Worm (Caenorhabditis elegans): ENCODE results near the gene F41B4.3.

Gene F41B4.3

DNA sequence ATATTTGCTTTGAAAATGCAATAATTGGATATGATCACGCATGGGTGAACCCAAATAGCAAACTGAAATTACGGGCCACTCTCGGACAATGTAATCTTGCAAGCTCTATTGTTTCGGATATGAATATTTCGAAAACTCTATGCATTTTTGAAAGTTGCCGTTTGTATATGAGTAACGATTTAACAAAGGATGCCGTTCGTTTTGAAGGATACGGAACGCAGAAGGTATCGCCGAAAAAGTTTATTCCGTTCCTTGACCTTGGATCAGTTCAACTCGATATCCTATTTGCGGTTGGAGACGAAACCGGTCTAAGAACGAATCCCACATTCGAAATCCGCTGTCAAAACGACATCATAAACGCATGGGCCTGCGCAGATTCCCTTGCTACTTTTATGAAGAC, 22.9 kb downstream of the F41B4.3 start:
- TF ChIP-seq sptf-1 (tag; optimal IDR thresholded peaks at IDR 0.05) (no peak), mep-1 (tag; optimal IDR thresholded peaks at IDR 0.05) (no peak), lin-32 (GFP tag; optimal IDR thresholded peaks at IDR 0.05) (no peak), M03D4.4 (tag; optimal IDR thresholded peaks at IDR 0.05) (no peak), ceh-43 (GFP tag; optimal IDR thresholded peaks at IDR 0.05) (no peak), flh-1 (GFP tag; optimal IDR thresholded peaks at IDR 0.05) (no peak), ham-2 (GFP tag; optimal IDR thresholded peaks at IDR 0.05) (no peak), pha-4 (tag; optimal IDR thresholded peaks at IDR 0.05) (no peak), zip-8 (tag; optimal IDR thresholded peaks at IDR 0.05) (no peak), unc-39 (tag; optimal IDR thresholded peaks at IDR 0.05) (no peak), unc-120 (tag; optimal IDR thresholded peaks at IDR 0.05; ENCODE audit: poor library complexity, severe bottlenecking) (no peak)

DNA sequence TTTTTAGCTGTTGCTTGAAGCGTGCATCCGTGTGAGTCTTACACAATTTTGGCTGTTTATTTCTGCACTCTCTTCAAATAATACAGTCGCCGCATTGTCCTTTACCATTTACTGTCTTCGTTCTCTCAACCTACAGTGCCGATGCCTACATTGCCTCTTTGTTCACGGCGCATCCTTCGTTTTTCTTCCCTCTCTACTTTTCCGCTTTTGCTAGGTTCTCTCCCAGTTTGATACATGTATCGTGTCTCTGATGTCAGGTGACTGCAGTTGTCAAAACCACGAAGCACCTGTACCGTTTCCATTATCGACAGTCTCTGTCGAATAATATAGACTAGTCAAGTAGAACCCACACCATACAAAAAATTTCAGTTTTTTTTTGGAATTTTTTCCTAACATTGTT, 27.3 kb downstream of the F41B4.3 start:
- TF ChIP-seq bed-3 (GFP tag; optimal IDR thresholded peaks at IDR 0.05) (no peak), sem-2 (GFP tag; optimal IDR thresholded peaks at IDR 0.05) (no peak), ztf-11 (tag; optimal IDR thresholded peaks at IDR 0.05) (no peak), ceh-83 (GFP tag; optimal IDR thresholded peaks at IDR 0.05) (no peak), nhr-28 (tag; optimal IDR thresholded peaks at IDR 0.05) (no peak), mep-1 (tag; optimal IDR thresholded peaks at IDR 0.05) (no peak), ham-2 (GFP tag; optimal IDR thresholded peaks at IDR 0.05) (peak; percentile 25)

DNA sequence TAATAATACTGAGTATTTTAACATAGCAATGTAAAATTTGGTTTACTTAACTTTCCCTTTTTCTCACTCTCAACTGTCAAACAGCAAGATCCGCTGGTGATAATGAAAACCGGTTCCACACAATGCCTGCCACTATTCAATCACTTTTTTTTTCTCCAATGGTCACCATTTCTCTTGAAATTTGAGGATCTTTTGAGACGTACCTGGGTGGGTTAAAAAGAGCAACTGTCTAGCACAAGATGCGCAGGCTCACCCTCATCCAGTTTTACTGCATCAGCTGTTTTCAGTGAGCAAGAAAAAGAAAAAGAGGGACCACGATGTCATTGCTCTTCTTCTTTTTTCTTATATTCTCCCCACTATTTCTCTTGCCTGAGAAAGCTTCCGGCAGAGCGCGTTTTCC, 27.7 kb downstream of the F41B4.3 start:
- TF ChIP-seq M03D4.4 (tag; optimal IDR thresholded peaks at IDR 0.05) = no peak
- peak; percentile 91 for TF ChIP-seq hlh-1 (tag; optimal IDR thresholded peaks at IDR 0.05)
- no peak for TF ChIP-seq ceh-39 (tag; optimal IDR thresholded peaks at IDR 0.05)
- no peak for TF ChIP-seq snpc-4 (tag; optimal IDR thresholded peaks at IDR 0.05)
- TF ChIP-seq unc-120 (tag; optimal IDR thresholded peaks at IDR 0.05; ENCODE audit: poor library complexity, severe bottlenecking) = peak; percentile 26
- no peak for TF ChIP-seq ces-1 (GFP tag; optimal IDR thresholded peaks at IDR 0.05)
- TF ChIP-seq ztf-11 (tag; optimal IDR thresholded peaks at IDR 0.05) = no peak

DNA sequence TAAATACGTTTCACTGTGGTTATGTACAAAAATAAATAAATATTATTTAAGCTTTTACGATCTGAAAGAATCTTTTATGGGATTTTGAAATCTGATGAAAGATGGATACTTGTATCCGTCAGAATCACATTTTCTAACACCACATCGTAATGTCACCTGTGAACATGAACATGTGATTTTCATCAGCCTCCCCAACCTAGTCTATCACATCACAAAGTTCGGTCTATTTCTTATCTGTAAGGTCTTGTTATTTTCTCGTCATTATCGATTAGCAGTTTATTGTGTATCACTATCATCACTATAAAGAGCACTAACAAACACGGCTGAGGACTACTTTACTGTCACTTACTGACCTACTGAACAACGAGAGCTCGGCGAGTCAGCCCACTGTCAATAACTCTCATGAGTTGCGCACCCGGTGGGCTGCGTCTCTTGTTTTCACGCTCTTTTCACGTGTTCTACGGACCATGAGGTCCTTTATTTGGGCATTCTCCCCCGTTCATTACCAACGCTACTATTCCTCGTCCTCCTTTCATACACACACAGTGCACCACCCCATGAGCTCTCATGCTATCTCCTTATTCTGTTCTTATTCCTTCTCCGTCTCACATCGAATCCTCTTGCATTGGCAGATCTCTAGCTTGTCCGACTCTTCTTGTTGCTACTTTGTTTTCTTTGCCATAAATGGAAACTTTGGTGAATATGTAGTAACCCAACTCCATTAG, 28.6 kb downstream of the F41B4.3 start:
- TF ChIP-seq nhr-12 (tag; optimal IDR thresholded peaks at IDR 0.05) = no peak
- TF ChIP-seq nhr-237 (tag; optimal IDR thresholded peaks at IDR 0.05) = no peak
- TF ChIP-seq mab-5 (tag; optimal IDR thresholded peaks at IDR 0.05) = no peak
- no peak for TF ChIP-seq unc-39 (tag; optimal IDR thresholded peaks at IDR 0.05)
- no peak for TF ChIP-seq lsy-2 (tag; optimal IDR thresholded peaks at IDR 0.05)
- no peak for TF ChIP-seq ztf-11 (tag; optimal IDR thresholded peaks at IDR 0.05)
- no peak for TF ChIP-seq sem-2 (GFP tag; optimal IDR thresholded peaks at IDR 0.05)
- TF ChIP-seq unc-62 (GFP tag; optimal IDR thresholded peaks at IDR 0.05) = no peak
- no peak for TF ChIP-seq unc-120 (tag; optimal IDR thresholded peaks at IDR 0.05; ENCODE audit: poor library complexity, severe bottlenecking)
- TF ChIP-seq lin-13 (tag; optimal IDR thresholded peaks at IDR 0.05) = no peak
- no peak for TF ChIP-seq ceh-83 (GFP tag; optimal IDR thresholded peaks at IDR 0.05)
- TF ChIP-seq mep-1 (tag; optimal IDR thresholded peaks at IDR 0.05) = no peak
- no peak for TF ChIP-seq nhr-28 (tag; optimal IDR thresholded peaks at IDR 0.05)
- TF ChIP-seq snpc-4 (tag; optimal IDR thresholded peaks at IDR 0.05) = no peak
- no peak for TF ChIP-seq zip-8 (tag; optimal IDR thresholded peaks at IDR 0.05)
- no peak for TF ChIP-seq bed-3 (GFP tag; optimal IDR thresholded peaks at IDR 0.05)
- TF ChIP-seq nhr-2 (tag; optimal IDR thresholded peaks at IDR 0.05) = peak; percentile 19
- no peak for TF ChIP-seq blmp-1 (tag; optimal IDR thresholded peaks at IDR 0.05)
- TF ChIP-seq elt-1 (tag; optimal IDR thresholded peaks at IDR 0.05; ENCODE audit: borderline replicate concordance, insufficient read depth) = no peak
- TF ChIP-seq lin-32 (GFP tag; optimal IDR thresholded peaks at IDR 0.05) = no peak
- no peak for TF ChIP-seq sptf-1 (tag; optimal IDR thresholded peaks at IDR 0.05)
- peak; percentile 61 for TF ChIP-seq mls-2 (tag; optimal IDR thresholded peaks at IDR 0.05)
- peak; percentile 22 for TF ChIP-seq drap-1 (GFP tag; optimal IDR thresholded peaks at IDR 0.05)
- TF ChIP-seq ceh-43 (GFP tag; optimal IDR thresholded peaks at IDR 0.05) = no peak
- no peak for TF ChIP-seq ceh-39 (tag; optimal IDR thresholded peaks at IDR 0.05)
- no peak for TF ChIP-seq ces-1 (GFP tag; optimal IDR thresholded peaks at IDR 0.05)
- TF ChIP-seq hlh-1 (tag; optimal IDR thresholded peaks at IDR 0.05) = no peak
- no peak for TF ChIP-seq elt-3 (tag; optimal IDR thresholded peaks at IDR 0.05)
- no peak for TF ChIP-seq flh-1 (GFP tag; optimal IDR thresholded peaks at IDR 0.05)
- TF ChIP-seq cnd-1 (tag; optimal IDR thresholded peaks at IDR 0.05) = peak; percentile 58
- no peak for TF ChIP-seq nhr-76 (tag; optimal IDR thresholded peaks at IDR 0.05)
- no peak for TF ChIP-seq M03D4.4 (tag; optimal IDR thresholded peaks at IDR 0.05)

Data from whole organism, mixed stage, embryonic.